Worm (Caenorhabditis elegans) whole organism, L4 larva: Measurements from ENCODE around the gene R05G6.3.
"Not testable (repeated sequence)": the region's sequence is repeated elsewhere in the genome, so short reads cannot be mapped to it uniquely, and the experiment has no call there.

Experiments used
- mxl-2 ChIP-seq: fragments of 200-800 bp; sonication (Bioruptor generic); conservative IDR thresholded peaks from 2 replicates; pipeline ENCODE4 v1.3.6; 2022; ENCODE audit warnings: missing genetic modification reagents, missing genetic modification characterization, missing compliant biosample characterization
- nhr-10 ChIP-seq: fragments of 150-350 bp; optimal IDR thresholded peaks from 2 replicates; lab custom pipeline; 2014; ENCODE audit warnings: missing biosample characterization, missing genetic modification characterization
- nhr-42 ChIP-seq: fragments of 200-800 bp; sonication (Bioruptor generic); IDR thresholded peaks from 2 replicates; pipeline ENCODE4 v1.3.6; 2022; ENCODE audit warnings: missing genetic modification characterization, missing compliant biosample characterization
- pqm-1 ChIP-seq: sonication (generic microtip); optimal IDR thresholded peaks from 2 replicates; lab custom pipeline; 2017; ENCODE audit warnings: missing biosample characterization, missing genetic modification characterization

The R05G6.3 gene

DNA sequence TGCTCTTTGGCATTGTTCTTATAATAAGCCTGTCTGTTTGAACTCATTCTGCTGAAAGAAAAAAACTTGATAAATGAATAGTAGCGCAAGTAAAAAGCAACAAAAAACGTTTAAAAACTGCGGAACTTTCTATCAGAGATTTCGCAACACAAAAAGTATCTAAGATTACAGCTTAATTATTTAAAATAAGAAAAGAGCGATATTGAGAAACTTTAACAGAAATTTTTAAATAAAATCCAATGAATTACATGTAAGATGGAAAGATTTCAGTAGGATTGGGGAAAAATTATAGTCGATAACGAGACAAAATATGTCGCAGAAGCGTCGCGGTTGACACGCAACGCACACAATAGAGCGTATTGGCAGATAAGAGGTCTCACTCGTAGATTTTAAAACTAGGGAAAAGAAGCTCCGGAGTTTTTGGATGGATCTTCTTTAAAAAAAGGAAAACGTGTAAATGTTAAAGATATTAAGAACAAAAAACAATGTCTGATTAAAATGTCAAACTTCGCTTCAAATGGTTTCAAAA, 45.3 kb downstream of the R05G6.3 start, which contains the start of gene ima-3 (continued):
- TF ChIP-seq pqm-1 (tag; lab: Kevin White, UChicago): peak; percentile 36
- TF ChIP-seq, all 104 proteins: peak for 15

- TF ChIP-seq nhr-42; mxl-2; nhr-10 (tag; lab: Kevin White, UChicago): not testable (repeated sequence)
Observed at ce11 chrIV:7563850-7564249, 47.5 kb downstream of the R05G6.3 start, which contains the start of gene F32E10.9. F32E10.9 (minus strand) TSS chrIV:7563950.
